Fruit fly (Drosophila melanogaster) whole organism, embryonic: Measurements from ENCODE around the gene Tusp.

Experiments
- Adf1 ChIP-seq: fragments of 200-800 bp; sonication (Bioruptor generic); IDR thresholded peaks from 2 replicates; pipeline ENCODE4 v1.3.6; 2022; ENCODE audit warnings: missing biosample characterization, missing genetic modification characterization
- Bgb ChIP-seq: fragments of 200-800 bp; sonication (Bioruptor generic); IDR thresholded peaks from 2 replicates; pipeline ENCODE4 v1.3.6; 2022; ENCODE audit warnings: missing biosample characterization, missing genetic modification characterization; ENCODE audit not compliant: partially characterized antibody
- CG10209 ChIP-seq: fragments of 200-800 bp; sonication (Bioruptor generic); optimal IDR thresholded peaks from 3 replicates; lab custom pipeline; 2017; ENCODE audit warnings: missing biosample characterization, mild to moderate bottlenecking, missing genetic modification characterization, missing genetic modification reagents
- CG10267 ChIP-seq: fragments of 200-800 bp; sonication (Bioruptor generic); optimal IDR thresholded peaks from 2 replicates; lab custom pipeline; 2018; ENCODE audit warnings: missing biosample characterization, mild to moderate bottlenecking, missing genetic modification characterization, moderate library complexity
- CG13894 ChIP-seq: fragments of 200-800 bp; sonication (Bioruptor generic); optimal IDR thresholded peaks from 3 replicates; lab custom pipeline; 2018; ENCODE audit warnings: missing biosample characterization, mild to moderate bottlenecking, missing genetic modification characterization, moderate library complexity
- CG14860 ChIP-seq: fragments of 200-800 bp; sonication (Bioruptor generic); IDR thresholded peaks from 3 replicates; pipeline ENCODE4 v1.3.6; 2022; ENCODE audit warnings: missing biosample characterization, missing genetic modification characterization; ENCODE audit not compliant: partially characterized antibody
- CG1529 ChIP-seq: fragments of 200-800 bp; sonication (Bioruptor generic); optimal IDR thresholded peaks from 3 replicates; lab custom pipeline; 2018; ENCODE audit warnings: missing biosample characterization, missing genetic modification characterization
- CG15601 ChIP-seq: fragments of 200-800 bp; sonication (Bioruptor generic); optimal IDR thresholded peaks from 3 replicates; lab custom pipeline; 2019; ENCODE audit warnings: missing biosample characterization, mild to moderate bottlenecking, missing genetic modification characterization, moderate library complexity
- CG17359 ChIP-seq: fragments of 200-800 bp; sonication (Bioruptor generic); optimal IDR thresholded peaks from 3 replicates; lab custom pipeline; 2018; ENCODE audit warnings: missing biosample characterization, mild to moderate bottlenecking, missing genetic modification characterization, moderate library complexity
- CG2678 ChIP-seq: fragments of 200-800 bp; sonication (Bioruptor generic); optimal IDR thresholded peaks from 3 replicates; lab custom pipeline; 2019; ENCODE audit warnings: missing biosample characterization, mild to moderate bottlenecking, missing genetic modification characterization, moderate library complexity
- CG2875 ChIP-seq: fragments of 200-800 bp; sonication (Bioruptor generic); optimal IDR thresholded peaks from 2 replicates; lab custom pipeline; 2017; ENCODE audit warnings: missing biosample characterization, mild to moderate bottlenecking, missing genetic modification characterization, missing genetic modification reagents
- CG3065 ChIP-seq: fragments of 200-800 bp; sonication (Bioruptor generic); optimal IDR thresholded peaks from 2 replicates; lab custom pipeline; 2016; ENCODE audit warnings: missing biosample characterization, missing genetic modification characterization
- CG31365 ChIP-seq: fragments of 200-800 bp; sonication (Bioruptor generic); optimal IDR thresholded peaks from 2 replicates; lab custom pipeline; 2018; ENCODE audit warnings: missing biosample characterization, mild to moderate bottlenecking, missing genetic modification characterization
- CG4424 ChIP-seq: fragments of 200-800 bp; sonication (Bioruptor generic); optimal IDR thresholded peaks from 3 replicates; lab custom pipeline; 2016; ENCODE audit warnings: missing biosample characterization, missing genetic modification characterization
- CG4617 ChIP-seq: fragments of 200-800 bp; sonication (Bioruptor generic); optimal IDR thresholded peaks from 3 replicates; lab custom pipeline; 2016; ENCODE audit warnings: missing biosample characterization, missing genetic modification characterization, borderline replicate concordance
- CG8290 ChIP-seq, 3 experiments: fragments of 200-800 bp; sonication (Bioruptor generic); optimal IDR thresholded peaks; 2 replicates each; lab custom pipeline; 2016 to 2019; ENCODE audit warnings: missing biosample characterization in 3 of 3, missing genetic modification characterization in 3 of 3, mild to moderate bottlenecking in 2 of 3, moderate library complexity in 1 of 3
- D19A ChIP-seq: fragments of 200-800 bp; optimal IDR thresholded peaks from 3 replicates; lab custom pipeline; 2019; ENCODE audit warnings: missing biosample characterization, mild to moderate bottlenecking, missing genetic modification characterization, moderate library complexity
- ERR ChIP-seq: fragments of 200-800 bp; sonication (Bioruptor generic); optimal IDR thresholded peaks from 2 replicates; lab custom pipeline; 2016; ENCODE audit warnings: missing biosample characterization, missing genetic modification characterization
- Ets65A ChIP-seq: fragments of 200-800 bp; sonication (Bioruptor generic); peaks from one replicate; lab custom pipeline; 2016; ENCODE audit warnings: missing biosample characterization, missing genetic modification characterization
- H2.0 ChIP-seq: fragments of 200-800 bp; sonication (Bioruptor generic); IDR thresholded peaks from 2 replicates; pipeline ENCODE4 v1.3.6; 2022; ENCODE audit warnings: missing biosample characterization, missing genetic modification characterization
- Myb ChIP-seq: fragments of 200-800 bp; sonication (Bioruptor generic); optimal IDR thresholded peaks from 2 replicates; lab custom pipeline; 2016; ENCODE audit warnings: missing biosample characterization, missing genetic modification characterization
- Sox100B ChIP-seq: fragments of 200-800 bp; sonication (Bioruptor generic); optimal IDR thresholded peaks from 3 replicates; lab custom pipeline; 2018; ENCODE audit warnings: missing biosample characterization, mild to moderate bottlenecking, missing genetic modification characterization
- Xbp1 ChIP-seq: fragments of 200-800 bp; sonication (Bioruptor generic); optimal IDR thresholded peaks from 3 replicates; lab custom pipeline; 2016; ENCODE audit warnings: missing biosample characterization, mild to moderate bottlenecking, missing genetic modification characterization
- YL-1 ChIP-seq: fragments of 200-800 bp; sonication (Bioruptor generic); optimal IDR thresholded peaks from 3 replicates; lab custom pipeline; 2017; ENCODE audit warnings: missing biosample characterization, mild to moderate bottlenecking, missing genetic modification characterization
- abd-A ChIP-seq: fragments of 200-800 bp; sonication (Bioruptor generic); optimal IDR thresholded peaks from 3 replicates; lab custom pipeline; 2019; ENCODE audit warnings: missing biosample characterization, mild to moderate bottlenecking, missing genetic modification characterization, moderate library complexity
- ap ChIP-seq: fragments of 200-800 bp; sonication (Bioruptor generic); IDR thresholded peaks from 2 replicates; pipeline ENCODE4 v1.3.6; 2022; ENCODE audit warnings: missing biosample characterization, missing genetic modification characterization
- bbx ChIP-seq: fragments of 200-800 bp; sonication (Bioruptor generic); IDR thresholded peaks from 2 replicates; pipeline ENCODE4 v1.3.6; 2022; ENCODE audit warnings: missing biosample characterization, missing genetic modification characterization; ENCODE audit not compliant: partially characterized antibody
- chinmo ChIP-seq: fragments of 200-800 bp; sonication (Bioruptor generic); IDR thresholded peaks from 4 replicates; pipeline ENCODE4 v1.3.6; 2022; ENCODE audit warnings: missing biosample characterization, missing genetic modification characterization; ENCODE audit not compliant: partially characterized antibody
- crol ChIP-seq: fragments of 200-800 bp; sonication (Bioruptor generic); IDR thresholded peaks from 2 replicates; pipeline ENCODE4 v1.3.6; 2022; ENCODE audit warnings: missing biosample characterization, missing genetic modification characterization
- dati ChIP-seq: fragments of 200-800 bp; sonication (Bioruptor generic); IDR thresholded peaks from 2 replicates; pipeline ENCODE4 v1.3.6; 2022; ENCODE audit warnings: missing biosample characterization, missing genetic modification characterization
- ems ChIP-seq: fragments of 200-800 bp; sonication (Bioruptor generic); optimal IDR thresholded peaks from 3 replicates; lab custom pipeline; 2016; ENCODE audit warnings: missing biosample characterization, missing genetic modification characterization
- mirr ChIP-seq: fragments of 200-800 bp; sonication (Bioruptor generic); optimal IDR thresholded peaks from 3 replicates; lab custom pipeline; 2018; ENCODE audit warnings: missing biosample characterization, mild to moderate bottlenecking, missing genetic modification characterization
- mld ChIP-seq: fragments of 200-800 bp; sonication (Bioruptor generic); IDR thresholded peaks from 3 replicates; pipeline ENCODE4 v1.3.6; 2022; ENCODE audit warnings: missing biosample characterization, missing genetic modification characterization; ENCODE audit not compliant: partially characterized antibody
- nau ChIP-seq: fragments of 200-800 bp; sonication (Bioruptor generic); optimal IDR thresholded peaks from 3 replicates; lab custom pipeline; 2017; ENCODE audit warnings: missing biosample characterization, mild to moderate bottlenecking, missing genetic modification characterization, missing genetic modification reagents
- nom ChIP-seq: fragments of 200-800 bp; sonication (Bioruptor generic); optimal IDR thresholded peaks from 2 replicates; lab custom pipeline; 2017; ENCODE audit warnings: missing biosample characterization, missing genetic modification characterization, mild to moderate bottlenecking, moderate library complexity, missing genetic modification reagents
- pan ChIP-seq, 4 experiments: fragments of >200 bp in 3 of 4; fragments of 200-800 bp in 1 of 4; sonication (Bioruptor generic) in 1 of 4; optimal IDR thresholded peaks in 3 of 4; IDR thresholded peaks in 1 of 4; 2 replicates each; pipeline versions ENCODE4 v1.3.6 to Lab custom; 2017 to 2022; ENCODE audit warnings: missing biosample characterization in 2 of 4, missing genetic modification characterization in 2 of 4, mixed read lengths in 1 of 4
- rib ChIP-seq: fragments of 200-800 bp; sonication (Bioruptor generic); IDR thresholded peaks from 2 replicates; pipeline ENCODE4 v1.3.6; 2022; ENCODE audit warnings: missing biosample characterization, missing genetic modification characterization
- so ChIP-seq: fragments of 200-800 bp; sonication (Bioruptor generic); IDR thresholded peaks from 3 replicates; pipeline ENCODE4 v1.3.6; 2022; ENCODE audit warnings: missing biosample characterization, missing genetic modification characterization
- ttk ChIP-seq: fragments of 200-800 bp; sonication (Bioruptor generic); IDR thresholded peaks from 2 replicates; pipeline ENCODE4 v2.1.2; 2022; ENCODE audit warnings: missing biosample characterization, missing genetic modification characterization
- zfh1 ChIP-seq: fragments of 200-800 bp; sonication (Bioruptor generic); IDR thresholded peaks from 3 replicates; pipeline ENCODE4 v1.3.6; 2022; ENCODE audit warnings: missing biosample characterization, missing genetic modification characterization

Tusp gene

DNA sequence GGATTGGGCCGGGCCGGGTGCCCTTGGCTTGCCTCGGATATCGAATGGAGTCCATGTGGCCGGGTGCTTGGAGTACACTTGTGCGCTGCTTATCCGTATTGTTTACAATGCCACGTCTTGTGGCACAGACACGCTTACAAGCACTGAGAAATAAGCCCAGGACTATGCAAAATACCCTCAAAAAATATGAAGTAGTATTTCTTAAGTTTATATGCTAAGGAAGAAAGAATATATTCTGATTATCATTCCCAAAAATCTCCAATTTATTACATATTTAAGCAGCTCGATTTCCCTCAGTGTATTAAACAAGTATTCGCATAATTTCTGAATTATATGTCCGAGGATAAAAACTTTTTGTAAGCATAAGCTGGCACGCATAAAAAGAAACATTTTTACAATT lies 14.2 kb downstream of the Tusp start (continued):
- TF ChIP-seq zfh1 (no peak), CG4424 (GFP tag; lab: Kevin White, UChicago) (no peak), ap (GFP tag; lab: Robert Waterston, UW) (no peak), CG15601 (no peak), ttk (GFP tag; lab: Robert Waterston, UW) (0 out of 2 replicates have a peak, but pooled peaks have one; percentile 29), mirr (GFP tag; lab: Kevin White, UChicago) (no peak), CG31365 (tag; lab: Kevin White, UChicago) (no peak), mld (GFP tag; lab: Robert Waterston, UW) (no peak), pan (optimal IDR thresholded peaks at IDR 0.05; lab: Kevin White, UChicago) (no peak), pan (GFP tag; optimal IDR thresholded peaks at IDR 0.05 in 1 of 2, IDR thresholded peaks at IDR 0.05 in 1 of 2) (no peak), CG10209 (no peak), Sox100B (GFP tag; lab: Kevin White, UChicago) (no peak), ERR (GFP tag; lab: Kevin White, UChicago) (no peak), CG17359 (tag; lab: Kevin White, UChicago) (peak; percentile 17)

DNA sequence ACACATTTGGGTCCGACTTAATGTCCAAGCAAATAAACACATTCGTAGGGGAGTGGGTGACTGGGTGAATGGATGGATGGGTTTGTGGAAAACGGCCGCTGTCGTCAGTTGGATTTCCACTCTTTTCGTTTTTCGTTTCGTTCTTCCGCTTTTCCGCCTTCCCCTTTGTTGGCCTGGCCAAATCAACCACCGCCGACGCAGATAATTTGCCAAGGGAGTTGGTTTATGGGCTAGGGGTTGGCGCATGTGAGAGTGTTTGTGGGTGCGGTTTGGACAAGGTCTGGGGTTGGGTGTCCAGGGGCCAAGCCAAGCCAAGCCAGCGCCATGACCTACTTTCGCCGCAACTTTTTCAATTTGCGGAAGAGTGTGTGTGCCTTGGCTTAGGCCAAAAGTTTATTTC lies 15.3 kb downstream of the Tusp start:
- no peak for TF ChIP-seq Bgb (GFP tag; lab: Robert Waterston, UW)
- TF ChIP-seq ems (GFP tag; lab: Kevin White, UChicago), result no peak
- TF ChIP-seq Myb (GFP tag; lab: Kevin White, UChicago), result no peak
- no peak for TF ChIP-seq nom (GFP tag; lab: Kevin White, UChicago)
- no peak for TF ChIP-seq bbx (GFP tag; lab: Robert Waterston, UW)
- no peak for TF ChIP-seq rib (GFP tag; lab: Robert Waterston, UW)
- 0 out of 4 replicates have a peak, but pooled peaks have one; percentile 19 for TF ChIP-seq chinmo (GFP tag; lab: Robert Waterston, UW)
- peak; percentile 86 for TF ChIP-seq abd-A
- no peak for TF ChIP-seq CG1529
- no peak for TF ChIP-seq CG2875 (GFP tag; lab: Kevin White, UChicago)
- no peak for TF ChIP-seq CG2678 (tag; lab: Kevin White, UChicago)
- no peak for TF ChIP-seq CG14860
- peak; percentile 54 for TF ChIP-seq crol
- TF ChIP-seq CG4617 (GFP tag; lab: Kevin White, UChicago), result no peak
- peak; percentile 65 for TF ChIP-seq Ets65A (GFP tag; lab: Kevin White, UChicago)
- TF ChIP-seq CG3065 (GFP tag; lab: Kevin White, UChicago), result no peak
- TF ChIP-seq so (GFP tag; lab: Robert Waterston, UW), result no peak
- no peak for TF ChIP-seq CG8290 (GFP tag; optimal IDR thresholded peaks at IDR 0.05; lab: Kevin White, UChicago)
- TF ChIP-seq CG8290 (tag; optimal IDR thresholded peaks at IDR 0.05; lab: Kevin White, UChicago), result no peak
- TF ChIP-seq D19A (tag; lab: Kevin White, UChicago), result peak; percentile 74
- no peak for TF ChIP-seq H2.0
- no peak for TF ChIP-seq YL-1
- no peak for TF ChIP-seq dati (GFP tag; lab: Robert Waterston, UW)
- no peak for TF ChIP-seq nau (GFP tag; lab: Kevin White, UChicago)
- no peak for TF ChIP-seq CG10267 (tag; lab: Kevin White, UChicago)
- peak; percentile 17 for TF ChIP-seq CG13894 (tag; lab: Kevin White, UChicago)
- TF ChIP-seq Adf1 (GFP tag; lab: Robert Waterston, UW), result no peak; the same call in 1 of the 2 replicates
- TF ChIP-seq Xbp1 (GFP tag; lab: Kevin White, UChicago), result no peak
- TF ChIP-seq, all 482 proteins: peak for 6
